Worm (Caenorhabditis elegans) whole organism, early embryonic: Measurements from ENCODE around the gene cey-1.

Source experiments
- F13C5.2 ChIP-seq: sonication (generic microtip); optimal IDR thresholded peaks from 2 replicates; lab custom pipeline; 2017; ENCODE audit warnings: mild to moderate bottlenecking, missing genetic modification characterization, inconsistent platforms, missing compliant biosample characterization
- ama-1 ChIP-seq: fragments of 150-350 bp; optimal IDR thresholded peaks from 2 replicates; lab custom pipeline; 2014
- ceh-13 ChIP-seq: fragments of 200-800 bp; sonication (Bioruptor generic); optimal IDR thresholded peaks from 2 replicates; lab custom pipeline; 2018; ENCODE audit warnings: mild to moderate bottlenecking, missing genetic modification characterization, missing compliant biosample characterization
- ets-7 ChIP-seq: sonication (generic microtip); optimal IDR thresholded peaks from 2 replicates; lab custom pipeline; 2016; ENCODE audit warnings: missing genotype, missing genetic modification characterization, missing compliant biosample characterization
- flt-1 ChIP-seq: fragments of 200-800 bp; sonication (Bioruptor generic); IDR thresholded peaks from 2 replicates; pipeline ENCODE4 v1.3.6; 2022; ENCODE audit warnings: missing genetic modification characterization, missing compliant biosample characterization
- hmbx-1 ChIP-seq: sonication (generic microtip); optimal IDR thresholded peaks from 2 replicates; lab custom pipeline; 2016; ENCODE audit warnings: mild to moderate bottlenecking, missing genetic modification characterization, missing compliant biosample characterization
- hmg-4 ChIP-seq: fragments of 200-800 bp; sonication (Bioruptor generic); optimal IDR thresholded peaks from 2 replicates; lab custom pipeline; 2018; ENCODE audit warnings: mild to moderate bottlenecking, missing genetic modification characterization, missing compliant biosample characterization
- pes-1 ChIP-seq: fragments of 200-800 bp; sonication (Bioruptor generic); IDR thresholded peaks from 2 replicates; pipeline ENCODE4 v1.3.6; 2022; ENCODE audit warnings: missing genetic modification reagents, missing genetic modification characterization, missing compliant biosample characterization
- scrt-1 ChIP-seq: fragments of 200-800 bp; sonication (Bioruptor generic); IDR thresholded peaks from 2 replicates; pipeline ENCODE4 v1.3.6; 2022; ENCODE audit warnings: missing genetic modification characterization, missing compliant biosample characterization
- sea-1 ChIP-seq: fragments of 200-800 bp; sonication (Bioruptor generic); conservative IDR thresholded peaks from 2 replicates; pipeline ENCODE4 v1.3.6; 2022; ENCODE audit warnings: missing genetic modification characterization, missing compliant biosample characterization
- tbx-11 ChIP-seq: fragments of 200-800 bp; sonication (Bioruptor generic); IDR thresholded peaks from 2 replicates; pipeline ENCODE4 v1.3.6; 2022; ENCODE audit warnings: missing genetic modification characterization, missing compliant biosample characterization
- tbx-37 ChIP-seq: fragments of 200-800 bp; sonication (Bioruptor generic); conservative IDR thresholded peaks from 2 replicates; pipeline ENCODE4 v1.3.6; 2022; ENCODE audit warnings: missing genetic modification reagents, missing genetic modification characterization, missing compliant biosample characterization
- tra-4 ChIP-seq: sonication (generic microtip); optimal IDR thresholded peaks from 2 replicates; lab custom pipeline; 2017; ENCODE audit warnings: missing genetic modification characterization, missing compliant biosample characterization

DNA sequence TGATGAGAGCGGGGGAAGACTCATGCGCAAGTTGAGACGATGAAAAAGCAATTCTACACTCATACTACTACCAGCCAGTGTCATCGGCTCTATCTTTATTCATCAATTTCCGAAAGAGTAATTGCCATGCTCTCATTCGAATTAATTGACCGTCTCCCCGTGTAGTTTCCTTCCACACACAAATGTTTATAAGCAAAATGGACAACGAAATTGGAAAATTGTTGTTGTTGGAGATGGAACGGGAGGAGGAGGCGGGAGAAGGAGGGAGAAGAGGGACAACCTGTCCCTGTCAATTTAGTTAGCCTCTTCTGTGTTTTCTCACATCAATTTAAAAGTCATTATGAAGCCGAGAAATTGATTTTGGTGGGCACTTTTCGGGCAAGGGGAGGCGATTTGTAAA is 31.6 kb upstream of the cey-1 start:
- TF ChIP-seq tbx-37 (GFP tag; lab: Robert Waterston, UW) (no peak), flt-1 (GFP tag; lab: Robert Waterston, UW) (no peak), ama-1 (lab: Kevin White, UChicago) (no peak), pes-1 (no peak), hmbx-1 (tag; lab: Kevin White, UChicago) (no peak), hmg-4 (GFP tag; lab: Kevin White, UChicago) (no peak), scrt-1 (no peak), sea-1 (GFP tag; lab: Robert Waterston, UW) (no peak), tbx-11 (GFP tag; lab: Robert Waterston, UW) (no peak), ets-7 (tag; lab: Kevin White, UChicago) (no peak), F13C5.2 (tag; lab: Kevin White, UChicago) (no peak), ceh-13 (GFP tag; lab: Kevin White, UChicago) (no peak), tra-4 (tag; lab: Kevin White, UChicago) (no peak)
